Fruit fly (Drosophila melanogaster) whole organism, embryonic: ENCODE results near the gene CG8300.
A peak's percentile ranks its signal among the peaks of the same experiment; 100 is the strongest.

Experiments used
- Atf3 ChIP-seq: fragments of 200-800 bp; sonication (Bioruptor generic); optimal IDR thresholded peaks from 3 replicates; lab custom pipeline; 2016; ENCODE audit warnings: missing biosample characterization, missing genetic modification characterization
- C15 ChIP-seq: fragments of 200-800 bp; sonication (Bioruptor generic); IDR thresholded peaks from 3 replicates; pipeline ENCODE4 v1.3.6; 2022; ENCODE audit warnings: missing biosample characterization, missing genetic modification characterization
- CG1233 ChIP-seq: fragments of 200-800 bp; sonication (Bioruptor generic); optimal IDR thresholded peaks from 4 replicates; lab custom pipeline; 2018; ENCODE audit warnings: missing biosample characterization, mild to moderate bottlenecking, missing genetic modification characterization
- CG12769 ChIP-seq: fragments of 200-800 bp; sonication (Bioruptor generic); optimal IDR thresholded peaks from 2 replicates; lab custom pipeline; 2019; ENCODE audit warnings: missing biosample characterization, mild to moderate bottlenecking, missing genetic modification characterization, moderate library complexity
- CG13624 ChIP-seq: fragments of 200-800 bp; sonication (Bioruptor generic); optimal IDR thresholded peaks from 2 replicates; lab custom pipeline; 2016; ENCODE audit warnings: missing biosample characterization, missing genetic modification characterization
- CG14441 ChIP-seq: fragments of 200-800 bp; sonication (Bioruptor generic); IDR thresholded peaks from 2 replicates; pipeline ENCODE4 v1.3.6; 2022; ENCODE audit warnings: missing biosample characterization, missing genetic modification characterization
- CG17385 ChIP-seq: fragments of 200-800 bp; sonication (Bioruptor generic); optimal IDR thresholded peaks from 3 replicates; lab custom pipeline; 2018; ENCODE audit warnings: missing biosample characterization, mild to moderate bottlenecking, missing genetic modification characterization
- CG18262 ChIP-seq: fragments of 200-800 bp; optimal IDR thresholded peaks from 3 replicates; lab custom pipeline; 2019; ENCODE audit warnings: missing biosample characterization, mild to moderate bottlenecking, missing genetic modification characterization, moderate library complexity
- CG31365 ChIP-seq: fragments of 200-800 bp; sonication (Bioruptor generic); optimal IDR thresholded peaks from 2 replicates; lab custom pipeline; 2018; ENCODE audit warnings: missing biosample characterization, mild to moderate bottlenecking, missing genetic modification characterization
- CG32532 ChIP-seq: fragments of 200-800 bp; sonication (Bioruptor generic); IDR thresholded peaks from 2 replicates; pipeline ENCODE4 v1.3.6; 2022; ENCODE audit warnings: missing biosample characterization, missing genetic modification characterization
- CG4730 ChIP-seq: fragments of 200-800 bp; sonication (Bioruptor generic); IDR thresholded peaks from 2 replicates; pipeline ENCODE4 v1.3.6; 2022; ENCODE audit warnings: missing biosample characterization, missing genetic modification characterization
- CG6272 ChIP-seq: fragments of 200-800 bp; sonication (Bioruptor generic); IDR thresholded peaks from 2 replicates; pipeline ENCODE4 v1.3.6; 2022; ENCODE audit warnings: missing biosample characterization, missing genetic modification characterization
- CG6813 ChIP-seq: fragments of 200-800 bp; sonication (Bioruptor generic); optimal IDR thresholded peaks from 2 replicates; lab custom pipeline; 2017; ENCODE audit warnings: missing biosample characterization, missing genetic modification characterization, mild to moderate bottlenecking, moderate library complexity, missing genetic modification reagents
- CTCF ChIP-seq: fragments of 200-800 bp; sonication (Bioruptor generic); optimal IDR thresholded peaks from 2 replicates; lab custom pipeline; 2017; ENCODE audit warnings: missing biosample characterization, mild to moderate bottlenecking, missing genetic modification characterization, moderate library complexity
- Camta ChIP-seq: fragments of 200-800 bp; sonication (Bioruptor generic); optimal IDR thresholded peaks from 2 replicates; lab custom pipeline; 2016; ENCODE audit warnings: missing biosample characterization, missing genetic modification characterization
- Dad ChIP-seq: fragments of 200-800 bp; sonication (Bioruptor generic); optimal IDR thresholded peaks from 3 replicates; lab custom pipeline; 2016; ENCODE audit warnings: missing biosample characterization, missing genetic modification characterization
- Dip3 ChIP-seq: fragments of 200-800 bp; sonication (Bioruptor generic); optimal IDR thresholded peaks from 3 replicates; lab custom pipeline; 2016; ENCODE audit warnings: missing biosample characterization, missing genetic modification characterization
- Gug ChIP-seq: fragments of 200-800 bp; sonication (Bioruptor generic); IDR thresholded peaks from 4 replicates; pipeline ENCODE4 v1.3.6; 2022; ENCODE audit warnings: missing biosample characterization, missing genetic modification characterization
- H2.0 ChIP-seq: fragments of 200-800 bp; sonication (Bioruptor generic); IDR thresholded peaks from 2 replicates; pipeline ENCODE4 v1.3.6; 2022; ENCODE audit warnings: missing biosample characterization, missing genetic modification characterization
- HmgZ ChIP-seq: fragments of 200-800 bp; sonication (Bioruptor generic); optimal IDR thresholded peaks from 2 replicates; lab custom pipeline; 2018; ENCODE audit warnings: missing biosample characterization, mild to moderate bottlenecking, missing genetic modification characterization
- Jarid2 ChIP-seq: fragments of 200-800 bp; sonication (Bioruptor generic); optimal IDR thresholded peaks from 3 replicates; lab custom pipeline; 2017; ENCODE audit warnings: mild to moderate bottlenecking, missing biosample characterization, missing genetic modification reagents, missing genetic modification characterization
- Max ChIP-seq: fragments of 200-800 bp; sonication (Bioruptor generic); optimal IDR thresholded peaks from 2 replicates; lab custom pipeline; 2016; ENCODE audit warnings: missing biosample characterization, mild to moderate bottlenecking, missing genetic modification characterization
- NC2α ChIP-seq: fragments of 200-800 bp; sonication (Bioruptor generic); optimal IDR thresholded peaks from 2 replicates; lab custom pipeline; 2016; ENCODE audit warnings: missing biosample characterization, missing genetic modification characterization
- NK7.1 ChIP-seq: fragments of 200-800 bp; sonication (Bioruptor generic); optimal IDR thresholded peaks from 3 replicates; lab custom pipeline; 2016; ENCODE audit warnings: missing biosample characterization, missing genetic modification characterization
- Opbp ChIP-seq: fragments of 200-800 bp; sonication (Bioruptor generic); IDR thresholded peaks from 3 replicates; pipeline ENCODE4 v1.3.6; 2022; ENCODE audit warnings: missing biosample characterization, missing genetic modification characterization; ENCODE audit not compliant: partially characterized antibody
- Ravus ChIP-seq: fragments of 200-800 bp; sonication (Bioruptor generic); IDR thresholded peaks from 2 replicates; pipeline ENCODE4 v1.3.6; 2022; ENCODE audit warnings: missing biosample characterization, missing genetic modification characterization
- Rx ChIP-seq: fragments of 200-800 bp; sonication (Bioruptor generic); IDR thresholded peaks from 2 replicates; pipeline ENCODE4 v1.3.6; 2022; ENCODE audit warnings: missing biosample characterization, missing genetic modification characterization
- Sox102F ChIP-seq: fragments of 200-800 bp; sonication (Bioruptor generic); optimal IDR thresholded peaks from 2 replicates; lab custom pipeline; 2018; ENCODE audit warnings: missing biosample characterization, mild to moderate bottlenecking, missing genetic modification characterization, moderate library complexity
- Xbp1 ChIP-seq: fragments of 200-800 bp; sonication (Bioruptor generic); optimal IDR thresholded peaks from 3 replicates; lab custom pipeline; 2016; ENCODE audit warnings: missing biosample characterization, mild to moderate bottlenecking, missing genetic modification characterization
- ac ChIP-seq: fragments of 200-800 bp; sonication (Bioruptor generic); optimal IDR thresholded peaks from 3 replicates; lab custom pipeline; 2017; ENCODE audit warnings: missing biosample characterization, mild to moderate bottlenecking, missing genetic modification characterization
- chn ChIP-seq: fragments of 200-800 bp; sonication (Bioruptor generic); optimal IDR thresholded peaks from 2 replicates; lab custom pipeline; 2016; ENCODE audit warnings: missing biosample characterization, missing genetic modification characterization
- croc ChIP-seq: fragments of 200-800 bp; sonication (Bioruptor generic); conservative IDR thresholded peaks from 3 replicates; pipeline ENCODE4 v1.3.6; 2022; ENCODE audit warnings: missing biosample characterization, missing genetic modification characterization
- dmrt99B ChIP-seq: fragments of 200-800 bp; sonication (Bioruptor generic); optimal IDR thresholded peaks from 2 replicates; lab custom pipeline; 2018; ENCODE audit warnings: missing biosample characterization, mild to moderate bottlenecking, missing genetic modification characterization, moderate library complexity
- esg ChIP-seq: fragments of 200-800 bp; sonication (Bioruptor generic); conservative IDR thresholded peaks from 2 replicates; pipeline ENCODE4 v1.3.6; 2022; ENCODE audit warnings: missing biosample characterization, missing genetic modification characterization
- fd3F ChIP-seq: fragments of 200-800 bp; sonication (Bioruptor generic); optimal IDR thresholded peaks from 2 replicates; lab custom pipeline; 2018; ENCODE audit warnings: missing biosample characterization, mild to moderate bottlenecking, missing genetic modification characterization, moderate library complexity
- ham ChIP-seq: fragments of 200-800 bp; sonication (Bioruptor generic); IDR thresholded peaks from 2 replicates; pipeline ENCODE4 v1.3.6; 2022; ENCODE audit warnings: missing biosample characterization, missing genetic modification characterization
- hbn ChIP-seq: fragments of 200-800 bp; sonication (Bioruptor generic); IDR thresholded peaks from 2 replicates; pipeline ENCODE4 v1.3.6; 2022; ENCODE audit warnings: missing biosample characterization, missing genetic modification characterization; ENCODE audit not compliant: partially characterized antibody
- hkb ChIP-seq, 2 experiments: fragments of 200-800 bp in 1 of 2; fragments of >200 bp in 1 of 2; sonication (Bioruptor generic) in 1 of 2; IDR thresholded peaks in 1 of 2; optimal IDR thresholded peaks in 1 of 2; 2 replicates each; pipeline versions ENCODE4 v1.3.6 to Lab custom; 2017 to 2022; ENCODE audit warnings: missing biosample characterization in 1 of 2, missing genetic modification characterization in 1 of 2
- luna ChIP-seq: fragments of 200-800 bp; sonication (Bioruptor generic); optimal IDR thresholded peaks from 2 replicates; lab custom pipeline; 2016; ENCODE audit warnings: missing biosample characterization, missing genetic modification characterization
- sd ChIP-seq: fragments of 200-800 bp; sonication (Bioruptor generic); optimal IDR thresholded peaks from 3 replicates; lab custom pipeline; 2018; ENCODE audit warnings: missing biosample characterization, mild to moderate bottlenecking, missing genetic modification characterization, moderate library complexity
- sima ChIP-seq: fragments of 200-800 bp; sonication (Bioruptor generic); optimal IDR thresholded peaks from 2 replicates; lab custom pipeline; 2016; ENCODE audit warnings: missing biosample characterization, missing genetic modification characterization
- sisA ChIP-seq: fragments of 200-800 bp; sonication (Bioruptor generic); IDR thresholded peaks from 2 replicates; pipeline ENCODE4 v1.3.6; 2022; ENCODE audit warnings: missing biosample characterization, missing genetic modification characterization
- sqz ChIP-seq: fragments of 200-800 bp; sonication (Bioruptor generic); optimal IDR thresholded peaks from 3 replicates; lab custom pipeline; 2018; ENCODE audit warnings: missing biosample characterization, mild to moderate bottlenecking, missing genetic modification characterization
- tio ChIP-seq: fragments of 200-800 bp; sonication (Bioruptor generic); optimal IDR thresholded peaks from 2 replicates; lab custom pipeline; 2017; ENCODE audit warnings: missing biosample characterization, missing genetic modification characterization, inconsistent platforms
- toy ChIP-seq: fragments of 200-800 bp; sonication (Bioruptor generic); IDR thresholded peaks from 2 replicates; pipeline ENCODE4 v1.3.6; 2022; ENCODE audit warnings: missing biosample characterization, missing genetic modification characterization
- usp ChIP-seq: fragments of >200 bp; optimal IDR thresholded peaks from 2 replicates; lab custom pipeline; 2017; ENCODE audit warnings: missing biosample characterization, missing genetic modification characterization
- wdn ChIP-seq: fragments of 200-800 bp; sonication (Bioruptor generic); IDR thresholded peaks from 2 replicates; pipeline ENCODE4 v1.3.6; 2022; ENCODE audit warnings: missing biosample characterization, missing genetic modification characterization
- wor ChIP-seq: fragments of 200-800 bp; sonication (Bioruptor generic); IDR thresholded peaks from 2 replicates; pipeline ENCODE4 v1.3.6; 2022; ENCODE audit warnings: missing biosample characterization, missing genetic modification characterization
- z ChIP-seq: fragments of 200-800 bp; sonication (Bioruptor generic); IDR thresholded peaks from 3 replicates; pipeline ENCODE4 v1.3.6; 2022; ENCODE audit warnings: missing biosample characterization, missing genetic modification characterization
- zf30C ChIP-seq: fragments of 200-800 bp; sonication (Bioruptor generic); optimal IDR thresholded peaks from 3 replicates; lab custom pipeline; 2018; ENCODE audit warnings: missing biosample characterization, mild to moderate bottlenecking, missing genetic modification characterization
- zfh1 ChIP-seq: fragments of 200-800 bp; sonication (Bioruptor generic); IDR thresholded peaks from 3 replicates; pipeline ENCODE4 v1.3.6; 2022; ENCODE audit warnings: missing biosample characterization, missing genetic modification characterization

The CG8300 gene

dm6 chrX:7101302-7102012, 3.2 kb upstream of the CG8300 start (continued):
- TF ChIP-seq luna (GFP tag; lab: Kevin White, UChicago) (no peak), Rx (GFP tag; lab: Robert Waterston, UW) (0 out of 2 replicates have a peak, but pooled peaks have one; percentile 15), esg (GFP tag; lab: Robert Waterston, UW) (peak; percentile 77), CG17385 (GFP tag; lab: Kevin White, UChicago) (peak; percentile 78), CG18262 (tag; lab: Kevin White, UChicago) (peak; percentile 87), zfh1 (peak; percentile 71), tio (GFP tag; lab: Kevin White, UChicago) (no peak), wor (GFP tag; lab: Robert Waterston, UW) (peak; percentile 63), sisA (GFP tag; lab: Robert Waterston, UW) (peak; percentile 77), NC2α (GFP tag; lab: Kevin White, UChicago) (peak; percentile 68), CG31365 (tag; lab: Kevin White, UChicago) (no peak), ham (GFP tag; lab: Robert Waterston, UW) (peak; percentile 75), sima (GFP tag; lab: Kevin White, UChicago) (no peak), Camta (GFP tag; lab: Kevin White, UChicago) (peak; percentile 61), zf30C (peak; percentile 85), hkb (optimal IDR thresholded peaks at IDR 0.05; lab: Kevin White, UChicago) (no peak), hkb (GFP tag; IDR thresholded peaks at IDR 0.05; lab: Robert Waterston, UW) (peak; percentile 82), CTCF (GFP tag; lab: Kevin White, UChicago) (no peak), CG6272 (peak; percentile 48; the same call in 1 of the 2 replicates), NK7.1 (GFP tag; lab: Kevin White, UChicago) (peak; percentile 89), sd (tag; lab: Kevin White, UChicago) (peak; percentile 83), hbn (GFP tag; lab: Robert Waterston, UW) (no peak), croc (GFP tag; lab: Robert Waterston, UW) (peak; percentile 69), Sox102F (GFP tag; lab: Kevin White, UChicago) (peak; percentile 91), C15 (0 out of 3 replicates have a peak, but pooled peaks have one; percentile 63), sqz (GFP tag; lab: Kevin White, UChicago) (no peak), CG13624 (GFP tag; lab: Kevin White, UChicago) (peak; percentile 47), usp (GFP tag; lab: Kevin White, UChicago) (no peak), Max (GFP tag; lab: Kevin White, UChicago) (peak; percentile 8), Gug (GFP tag; lab: Robert Waterston, UW) (peak; percentile 54), Jarid2 (GFP tag; lab: Kevin White, UChicago) (peak; percentile 55), CG32532 (peak; percentile 77), Dip3 (GFP tag; lab: Kevin White, UChicago) (peak; percentile 52), CG14441 (peak; percentile 65), HmgZ (tag; lab: Kevin White, UChicago) (peak; percentile 80), CG1233 (GFP tag; lab: Kevin White, UChicago) (peak; percentile 64), toy (GFP tag; lab: Robert Waterston, UW) (no peak), H2.0 (peak; percentile 72), CG4730 (GFP tag; lab: Robert Waterston, UW) (peak; percentile 64), fd3F (GFP tag; lab: Kevin White, UChicago) (peak; percentile 75), Opbp (GFP tag; lab: Robert Waterston, UW) (no peak), Atf3 (GFP tag; lab: Kevin White, UChicago) (peak; percentile 75), Xbp1 (peak; percentile 89), ac (GFP tag; lab: Kevin White, UChicago) (peak; percentile 47), Ravus (no peak), CG6813 (peak; percentile 72), wdn (GFP tag; lab: Robert Waterston, UW) (peak; percentile 79), z (GFP tag; lab: Robert Waterston, UW) (no peak), Dad (GFP tag; lab: Kevin White, UChicago) (no peak), chn (GFP tag; lab: Kevin White, UChicago) (peak; percentile 78), CG12769 (tag; lab: Kevin White, UChicago) (peak; percentile 77), dmrt99B (tag; lab: Kevin White, UChicago) (peak; percentile 87)
